Worm (Caenorhabditis elegans): Measurements from ENCODE around the gene ccch-5.

ccch-5 gene

ce11 chrIV:14888889-14889664, 30.3 kb upstream of the ccch-5 start (continued):
- TF ChIP-seq hrde-1 (tag; optimal IDR thresholded peaks at IDR 0.05; ENCODE audit: borderline replicate concordance), result no peak
- TF ChIP-seq mxl-1 (tag; optimal IDR thresholded peaks at IDR 0.05), result peak; percentile 29
- no peak for TF ChIP-seq nhr-120 (GFP tag; IDR thresholded peaks at IDR 0.05)
- TF ChIP-seq efl-1 (GFP tag; optimal IDR thresholded peaks at IDR 0.05), result no peak
- TF ChIP-seq Y53F4B.3 (GFP tag; IDR thresholded peaks at IDR 0.05), result 0 out of 2 replicates have a peak, but pooled peaks have one; percentile 53
- peak in 1 of 2 experiments; percentile 4 for TF ChIP-seq rec-8 (tag; optimal IDR thresholded peaks at IDR 0.05)
- TF ChIP-seq snpc-3.4 (tag; optimal IDR thresholded peaks at IDR 0.05), result peak; percentile 62
- no peak for TF ChIP-seq tlf-1 (GFP tag; optimal IDR thresholded peaks at IDR 0.05)
- TF ChIP-seq zfh-2 (GFP tag; conservative IDR thresholded peaks at IDR 0.05), result no peak
- no peak for TF ChIP-seq hmg-20 (GFP tag; IDR thresholded peaks at IDR 0.05)
- no peak for TF ChIP-seq mel-28 (tag; optimal IDR thresholded peaks at IDR 0.05; ENCODE audit: borderline replicate concordance)
- TF ChIP-seq ztf-25 (GFP tag; IDR thresholded peaks at IDR 0.05), result 0 out of 2 replicates have a peak, but pooled peaks have one; percentile 50
- no peak for TF ChIP-seq hlh-26 (GFP tag; conservative IDR thresholded peaks at IDR 0.05)
- TF ChIP-seq nhr-80 (tag; optimal IDR thresholded peaks at IDR 0.05), result peak; percentile 11
- 0 out of 2 replicates have a peak, but pooled peaks have one; percentile 23 for TF ChIP-seq B0336.3 (GFP tag; IDR thresholded peaks at IDR 0.05)
- no peak for TF ChIP-seq somi-1 (GFP tag; optimal IDR thresholded peaks at IDR 0.05)
- no peak for TF ChIP-seq F37B4.10 (GFP tag; IDR thresholded peaks at IDR 0.05)
- no peak for TF ChIP-seq ama-1 (optimal IDR thresholded peaks at IDR 0.05)
- TF ChIP-seq ama-1 (GFP tag; optimal IDR thresholded peaks at IDR 0.05), result peak in 1 of 2 experiments; percentile 59
- no peak for TF ChIP-seq T07F8.4 (tag; optimal IDR thresholded peaks at IDR 0.05)
- peak; percentile 68 for TF ChIP-seq snpc-1.3 (tag; optimal IDR thresholded peaks at IDR 0.05; ENCODE audit: insufficient read depth)
- TF ChIP-seq D2030.7 (GFP tag; IDR thresholded peaks at IDR 0.05), result peak; percentile 56; the same call in 1 of the 2 replicates
- no peak for TF ChIP-seq F52B5.7 (tag; optimal IDR thresholded peaks at IDR 0.05)
- TF ChIP-seq B0261.1 (tag; optimal IDR thresholded peaks at IDR 0.05), result peak; percentile 81
- no peak for TF ChIP-seq B0035.1 (tag; optimal IDR thresholded peaks at IDR 0.05)
- TF ChIP-seq aptf-3 (GFP tag; IDR thresholded peaks at IDR 0.05), result no peak

DNA sequence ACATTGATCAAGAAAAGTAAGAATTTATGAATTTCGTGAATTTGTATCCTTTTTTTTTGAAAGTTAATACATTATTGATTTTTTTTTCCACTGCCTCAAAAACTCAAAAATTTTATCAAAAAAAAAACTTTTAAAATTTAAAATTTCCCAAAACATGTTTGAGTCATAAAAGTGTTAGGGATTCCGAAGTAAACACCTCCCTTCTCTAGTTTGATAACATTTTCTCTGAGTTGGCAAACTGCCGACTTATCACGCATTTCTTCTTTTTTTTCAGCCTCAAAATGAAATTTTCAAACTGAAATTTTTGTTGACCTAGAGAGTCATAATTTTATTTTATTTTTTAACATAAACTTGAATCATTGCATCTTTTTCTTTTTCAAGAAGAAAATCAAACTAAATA, 28.5 kb upstream of the ccch-5 start:
- TF ChIP-seq snpc-3.4 (tag; optimal IDR thresholded peaks at IDR 0.05) (no peak), B0261.1 (tag; optimal IDR thresholded peaks at IDR 0.05) (no peak), mcd-1 (GFP tag; IDR thresholded peaks at IDR 0.05) (no peak), zim-3 (tag; optimal IDR thresholded peaks at IDR 0.05) (no peak), B0336.3 (GFP tag; IDR thresholded peaks at IDR 0.05) (no peak), die-1 (tag; optimal IDR thresholded peaks at IDR 0.05) (no peak), Y67H2A.10 (GFP tag; conservative IDR thresholded peaks at IDR 0.05) (no peak), Y53G8AR.9 (GFP tag; conservative IDR thresholded peaks at IDR 0.05) (no peak), gei-17 (GFP tag; optimal IDR thresholded peaks at IDR 0.05) (no peak)

DNA sequence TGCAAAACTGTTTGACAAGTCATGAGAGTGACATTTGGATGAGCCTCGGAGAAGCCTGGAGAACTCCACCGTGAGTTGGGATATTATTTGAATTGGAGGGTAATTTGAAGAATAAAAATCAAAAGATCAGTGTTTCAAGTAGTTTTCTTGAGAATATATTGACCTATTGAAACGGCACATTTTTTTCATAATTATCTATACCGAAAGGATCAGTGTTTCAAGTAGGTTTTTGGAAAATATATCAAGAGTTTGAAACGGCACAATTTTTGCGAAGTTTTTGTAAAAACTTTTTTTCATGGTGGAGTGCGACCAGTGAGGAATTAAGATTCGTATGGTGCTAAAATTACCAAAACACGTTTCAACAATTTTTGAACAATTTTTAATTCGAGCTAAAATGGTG, 27.4 kb upstream of the ccch-5 start:
- no peak for TF ChIP-seq snpc-1.3 (tag; optimal IDR thresholded peaks at IDR 0.05; ENCODE audit: insufficient read depth)
- TF ChIP-seq hlh-12 (tag; optimal IDR thresholded peaks at IDR 0.05), result no peak
- no peak for TF ChIP-seq snpc-4 (GFP tag; optimal IDR thresholded peaks at IDR 0.05)
- TF ChIP-seq snpc-4 (tag; optimal IDR thresholded peaks at IDR 0.05), result peak in 3 of 4 experiments; percentile 11 to 52 (median 46)
- 0 out of 2 replicates have a peak, but pooled peaks have one; percentile 58 for TF ChIP-seq attf-6 (GFP tag; IDR thresholded peaks at IDR 0.05)
- TF ChIP-seq cebp-1 (GFP tag; IDR thresholded peaks at IDR 0.05), result no peak
- no peak for TF ChIP-seq cebp-1 (tag; optimal IDR thresholded peaks at IDR 0.05)
